Fruit fly (Drosophila melanogaster) whole organism, adult: ENCODE data around the gene CG7702.

Experiments used
- CG11617 ChIP-seq: fragments of 200-800 bp; sonication (Bioruptor generic); optimal IDR thresholded peaks from 2 replicates; lab custom pipeline; 2017; ENCODE audit warnings: mild to moderate bottlenecking, missing biosample characterization, missing genetic modification reagents, missing genetic modification characterization
- cic ChIP-seq: fragments of 200-800 bp; sonication (Bioruptor generic); optimal IDR thresholded peaks from 2 replicates; lab custom pipeline; 2017; ENCODE audit warnings: missing biosample characterization, mild to moderate bottlenecking, missing genetic modification characterization, moderate library complexity
- kay ChIP-seq: fragments of 200-800 bp; sonication (Bioruptor generic); peaks from one replicate; lab custom pipeline; 2016; ENCODE audit warnings: missing biosample characterization, missing genetic modification characterization, borderline replicate concordance
- tj ChIP-seq: fragments of 200-800 bp; sonication (Bioruptor generic); optimal IDR thresholded peaks from 3 replicates; lab custom pipeline; 2017; ENCODE audit warnings: missing biosample characterization, mild to moderate bottlenecking, missing genetic modification characterization, moderate library complexity

dm6 chr3R:18671112-18671729 lies 2.0 kb downstream of the CG7702 start, which contains the start of gene CG31230:
- no peak for TF ChIP-seq kay (GFP tag; lab: Kevin White, UChicago)
- no peak for TF ChIP-seq tj
- TF ChIP-seq CG11617 (GFP tag; lab: Kevin White, UChicago) = no peak
- peak; percentile 33 for TF ChIP-seq cic (GFP tag; lab: Kevin White, UChicago)
